Worm (Caenorhabditis elegans) whole organism, late embryonic: ENCODE measurements around the gene C49F8.14.
A peak's percentile ranks its signal among the peaks of the same experiment; 100 is the strongest.

ENCODE experiments used
- C08G9.2 ChIP-seq: sonication (generic microtip); optimal IDR thresholded peaks from 2 replicates; lab custom pipeline; 2016; ENCODE audit warnings: mild to moderate bottlenecking, missing genetic modification characterization, moderate library complexity, missing compliant biosample characterization
- F13H6.1 ChIP-seq: sonication (generic microtip); optimal IDR thresholded peaks from 2 replicates; lab custom pipeline; 2016; ENCODE audit warnings: missing genetic modification characterization, missing compliant biosample characterization
- K02D7.2 ChIP-seq: sonication (generic microtip); optimal IDR thresholded peaks from 2 replicates; lab custom pipeline; 2017; ENCODE audit warnings: mild to moderate bottlenecking, missing genetic modification characterization, missing compliant biosample characterization
- ceh-18 ChIP-seq: sonication (generic microtip); optimal IDR thresholded peaks from 2 replicates; lab custom pipeline; 2016; ENCODE audit warnings: missing genetic modification characterization, missing compliant biosample characterization
- ceh-19 ChIP-seq: fragments of 200-800 bp; sonication (Bioruptor generic); optimal IDR thresholded peaks from 2 replicates; lab custom pipeline; 2018; ENCODE audit warnings: mild to moderate bottlenecking, missing genetic modification characterization, missing compliant biosample characterization
- ceh-2 ChIP-seq: sonication (generic microtip); optimal IDR thresholded peaks from 2 replicates; lab custom pipeline; 2016; ENCODE audit warnings: missing genotype, missing genetic modification characterization, missing compliant biosample characterization
- ceh-22 ChIP-seq: sonication (generic microtip); optimal IDR thresholded peaks from 2 replicates; lab custom pipeline; 2017; ENCODE audit warnings: missing biosample characterization, missing genetic modification characterization
- ceh-31 ChIP-seq: sonication (generic microtip); optimal IDR thresholded peaks from 2 replicates; lab custom pipeline; 2016; ENCODE audit warnings: missing genetic modification characterization, missing compliant biosample characterization
- ceh-48 ChIP-seq: sonication (generic microtip); optimal IDR thresholded peaks from 2 replicates; lab custom pipeline; 2016; ENCODE audit warnings: missing genetic modification characterization, inconsistent platforms, missing compliant biosample characterization
- ceh-6 ChIP-seq: fragments of 200-800 bp; sonication (Bioruptor generic); optimal IDR thresholded peaks from 2 replicates; lab custom pipeline; 2018; ENCODE audit warnings: mild to moderate bottlenecking, missing genetic modification characterization, missing compliant biosample characterization
- ceh-9 ChIP-seq: sonication (generic microtip); optimal IDR thresholded peaks from 2 replicates; lab custom pipeline; 2016; ENCODE audit warnings: mild to moderate bottlenecking, missing genetic modification characterization, inconsistent platforms, missing compliant biosample characterization
- ets-4 ChIP-seq: sonication (generic microtip); optimal IDR thresholded peaks from 2 replicates; lab custom pipeline; 2016; ENCODE audit warnings: missing genetic modification characterization, missing compliant biosample characterization
- eyg-1 ChIP-seq: sonication (generic microtip); optimal IDR thresholded peaks from 2 replicates; lab custom pipeline; 2016; ENCODE audit warnings: missing genotype, missing genetic modification characterization, missing compliant biosample characterization
- fax-1 ChIP-seq: sonication (generic microtip); optimal IDR thresholded peaks from 2 replicates; lab custom pipeline; 2016; ENCODE audit warnings: missing genotype, missing genetic modification characterization, missing compliant biosample characterization
- gmeb-2 ChIP-seq: sonication (generic microtip); optimal IDR thresholded peaks from 2 replicates; lab custom pipeline; 2016; ENCODE audit warnings: missing genetic modification characterization, inconsistent platforms, missing compliant biosample characterization
- hlh-13 ChIP-seq: fragments of 200-800 bp; sonication (Bioruptor generic); optimal IDR thresholded peaks from 2 replicates; lab custom pipeline; 2018; ENCODE audit warnings: mild to moderate bottlenecking, missing genetic modification characterization, missing compliant biosample characterization
- hlh-30 ChIP-seq: sonication (generic microtip); optimal IDR thresholded peaks from 2 replicates; lab custom pipeline; 2017; ENCODE audit warnings: antibody characterized with exemption, missing genetic modification characterization, missing compliant biosample characterization; ENCODE audit not compliant: insufficient read depth
- hlh-8 ChIP-seq: sonication (generic microtip); optimal IDR thresholded peaks from 2 replicates; lab custom pipeline; 2016; ENCODE audit warnings: missing genotype, missing genetic modification characterization, missing compliant biosample characterization
- lim-6 ChIP-seq: sonication (generic microtip); optimal IDR thresholded peaks from 2 replicates; lab custom pipeline; 2016; ENCODE audit warnings: missing genetic modification characterization, missing compliant biosample characterization
- nfya-1 ChIP-seq: sonication (generic microtip); optimal IDR thresholded peaks from 2 replicates; lab custom pipeline; 2017; ENCODE audit warnings: missing genetic modification characterization, mild to moderate bottlenecking, missing compliant biosample characterization, antibody characterized with exemption, moderate library complexity
- nhr-11 ChIP-seq: fragments of 150-350 bp; optimal IDR thresholded peaks from 2 replicates; lab custom pipeline; 2014; ENCODE audit warnings: missing biosample characterization, missing genetic modification characterization
- nhr-232 ChIP-seq: sonication (generic microtip); optimal IDR thresholded peaks from 2 replicates; lab custom pipeline; 2016; ENCODE audit warnings: missing genetic modification characterization, missing compliant biosample characterization
- odd-2 ChIP-seq: sonication (generic microtip); optimal IDR thresholded peaks from 2 replicates; lab custom pipeline; 2017; ENCODE audit warnings: antibody characterized with exemption, mild to moderate bottlenecking, missing genetic modification characterization, missing compliant biosample characterization
- pat-9 ChIP-seq: fragments of 200-800 bp; sonication (Bioruptor generic); optimal IDR thresholded peaks from 2 replicates; lab custom pipeline; 2018; ENCODE audit warnings: mild to moderate bottlenecking, missing genetic modification characterization, moderate library complexity, missing compliant biosample characterization
- pax-1 ChIP-seq: fragments of 150-350 bp; optimal IDR thresholded peaks from 2 replicates; lab custom pipeline; 2014; ENCODE audit warnings: missing biosample characterization, missing genetic modification characterization
- pha-4 ChIP-seq: fragments of 150-350 bp; optimal IDR thresholded peaks from 2 replicates; lab custom pipeline; 2018; ENCODE audit warnings: missing biosample characterization, missing genetic modification reagents, missing genetic modification characterization
- pqm-1 ChIP-seq: sonication (generic microtip); optimal IDR thresholded peaks from 2 replicates; lab custom pipeline; 2016; ENCODE audit warnings: missing genetic modification characterization, missing compliant biosample characterization
- pros-1 ChIP-seq: fragments of 150-350 bp; optimal IDR thresholded peaks from 2 replicates; lab custom pipeline; 2014; ENCODE audit warnings: missing biosample characterization, missing genetic modification reagents, missing genetic modification characterization
- rnt-1 ChIP-seq: sonication (generic microtip); optimal IDR thresholded peaks from 2 replicates; lab custom pipeline; 2016; ENCODE audit warnings: missing genetic modification characterization, missing compliant biosample characterization
- sdc-2 ChIP-seq: sonication (generic microtip); optimal IDR thresholded peaks from 2 replicates; lab custom pipeline; 2016; ENCODE audit warnings: missing genotype, missing genetic modification characterization, missing compliant biosample characterization
- sox-4 ChIP-seq: sonication (generic microtip); optimal IDR thresholded peaks from 2 replicates; lab custom pipeline; 2017; ENCODE audit warnings: mild to moderate bottlenecking, missing genetic modification characterization, inconsistent platforms, missing compliant biosample characterization
- syd-9 ChIP-seq: sonication (generic microtip); optimal IDR thresholded peaks from 2 replicates; lab custom pipeline; 2016; ENCODE audit warnings: mild to moderate bottlenecking, missing genetic modification characterization, moderate library complexity, missing compliant biosample characterization
- tbx-2 ChIP-seq: sonication (generic microtip); optimal IDR thresholded peaks from 2 replicates; lab custom pipeline; 2016; ENCODE audit warnings: missing genetic modification characterization, missing compliant biosample characterization
- tbx-7 ChIP-seq: sonication (generic microtip); optimal IDR thresholded peaks from 2 replicates; lab custom pipeline; 2016; ENCODE audit warnings: missing genotype, missing genetic modification characterization, missing compliant biosample characterization
- unc-3 ChIP-seq, 2 experiments: fragments of 200-800 bp in 1 of 2; sonication (Bioruptor generic) in 1 of 2; sonication (generic microtip) in 1 of 2; conservative IDR thresholded peaks in 1 of 2; optimal IDR thresholded peaks in 1 of 2; 2 replicates each; pipeline versions ENCODE4 v1.3.6 to Lab custom; 2016 to 2022; ENCODE audit warnings: missing compliant biosample characterization in 2 of 2, missing genetic modification characterization in 2 of 2, missing genetic modification reagents in 1 of 2
- unc-55 ChIP-seq: sonication (generic microtip); optimal IDR thresholded peaks from 2 replicates; lab custom pipeline; 2017; ENCODE audit warnings: missing biosample characterization, missing genetic modification reagents, missing genetic modification characterization
- unc-86 ChIP-seq: sonication (generic microtip); optimal IDR thresholded peaks from 2 replicates; lab custom pipeline; 2016; ENCODE audit warnings: missing genetic modification characterization, missing compliant biosample characterization
- zip-5 ChIP-seq: sonication (generic microtip); optimal IDR thresholded peaks from 2 replicates; lab custom pipeline; 2016; ENCODE audit warnings: missing genetic modification characterization, missing compliant biosample characterization
- ztf-16 ChIP-seq: sonication (generic microtip); optimal IDR thresholded peaks from 2 replicates; lab custom pipeline; 2017; ENCODE audit warnings: missing genetic modification characterization, missing compliant biosample characterization

Gene C49F8.14

DNA sequence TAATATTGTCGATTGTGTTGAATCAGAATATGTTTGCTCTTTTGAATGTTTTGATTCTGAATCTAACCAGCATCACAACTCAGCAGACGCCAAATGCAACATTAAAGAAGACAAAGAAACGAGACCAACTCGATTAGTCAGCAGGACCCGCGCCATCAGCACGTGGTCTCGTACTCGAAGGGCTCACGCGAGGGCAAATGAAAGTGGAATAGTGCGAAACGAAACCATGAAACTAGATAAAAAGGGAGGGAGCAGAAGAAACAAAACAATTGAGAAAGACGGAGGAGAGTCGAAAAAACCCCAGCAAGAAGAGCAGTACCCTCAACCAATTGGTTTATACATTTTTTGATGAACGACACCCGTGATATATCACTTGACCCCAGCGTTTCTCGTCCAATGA is 39.7 kb downstream of the C49F8.14 start:
- TF ChIP-seq unc-55 (GFP tag; lab: Kevin White, UChicago) (no peak), ceh-31 (peak; percentile 5), sdc-2 (tag; lab: Kevin White, UChicago) (no peak)

DNA sequence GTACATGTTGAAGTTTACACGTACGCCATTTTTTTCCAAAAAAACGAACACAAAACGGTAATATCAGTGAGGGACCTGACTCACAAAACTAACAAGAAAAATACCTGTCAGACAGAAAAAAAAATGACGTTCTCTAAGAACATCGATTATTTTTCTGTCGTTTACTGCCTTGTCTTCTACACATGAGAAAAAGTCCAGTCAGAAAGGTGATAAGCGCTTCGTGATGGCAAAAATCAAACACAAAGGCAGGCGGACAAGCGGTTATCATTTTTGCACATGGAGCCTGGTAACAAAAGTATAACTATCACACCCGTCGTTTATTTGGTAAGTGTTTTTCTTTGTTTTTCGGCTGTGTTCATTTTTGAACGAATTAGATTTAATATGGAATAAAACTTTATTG is 42.9 kb downstream of the C49F8.14 start, which contains the start of gene F46G10.4:
F46G10.4 (plus strand) TSS at position 212 of the 400 bp plus-strand sequence.
- no peak for TF ChIP-seq unc-86 (tag; lab: Kevin White, UChicago)
- TF ChIP-seq unc-3 (GFP tag; conservative IDR thresholded peaks at IDR 0.05; lab: Robert Waterston, UW) = no peak
- no peak for TF ChIP-seq unc-3 (tag; optimal IDR thresholded peaks at IDR 0.05; lab: Kevin White, UChicago)
- no peak for TF ChIP-seq pros-1 (tag; lab: Kevin White, UChicago)
- no peak for TF ChIP-seq C08G9.2 (tag; lab: Kevin White, UChicago)
- no peak for TF ChIP-seq ztf-16 (tag; lab: Kevin White, UChicago)
- TF ChIP-seq ceh-6 (GFP tag; lab: Kevin White, UChicago) = no peak
- TF ChIP-seq fax-1 = no peak
- no peak for TF ChIP-seq nhr-11 (tag; lab: Kevin White, UChicago)
- TF ChIP-seq pha-4 (tag; lab: Kevin White, UChicago) = no peak
- TF ChIP-seq nhr-232 (tag; lab: Kevin White, UChicago) = no peak
- TF ChIP-seq lim-6 (tag; lab: Kevin White, UChicago) = no peak
- TF ChIP-seq hlh-13 (GFP tag; lab: Kevin White, UChicago) = no peak
- no peak for TF ChIP-seq ceh-19 (GFP tag; lab: Kevin White, UChicago)

DNA sequence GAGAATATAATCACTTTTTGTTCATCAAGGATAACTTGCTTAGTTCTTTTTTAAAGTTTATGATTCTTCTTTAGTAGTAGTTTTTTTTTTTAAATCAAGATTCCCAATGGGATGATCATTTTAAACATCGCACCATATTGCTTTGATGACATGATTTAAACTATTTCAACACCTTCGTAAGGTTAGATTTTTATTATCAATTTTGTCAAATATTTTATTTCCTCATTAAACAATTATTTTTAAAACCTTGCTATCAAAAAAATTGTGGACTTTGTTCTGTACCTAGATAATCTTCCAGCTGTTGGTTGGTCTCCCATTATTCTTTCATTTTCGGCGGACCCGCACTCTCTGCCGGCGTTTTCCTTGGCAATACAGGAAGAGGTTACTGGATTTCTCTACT is 45.4 kb downstream of the C49F8.14 start, which contains the start of gene sir-2.3:
sir-2.3 (plus strand) TSS at position 301 of the 400 bp plus-strand sequence.
- no peak for TF ChIP-seq nhr-11 (tag; lab: Kevin White, UChicago)
- TF ChIP-seq K02D7.2 = no peak
- no peak for TF ChIP-seq gmeb-2 (tag; lab: Kevin White, UChicago)
- no peak for TF ChIP-seq pax-1 (tag; lab: Kevin White, UChicago)
- TF ChIP-seq pat-9 (tag; lab: Kevin White, UChicago) = no peak
- TF ChIP-seq F13H6.1 (tag; lab: Kevin White, UChicago) = no peak

- TF ChIP-seq ceh-18 (tag; lab: Kevin White, UChicago) (peak; percentile 63), lim-6 (tag; lab: Kevin White, UChicago) (no peak), tbx-2 (tag; lab: Kevin White, UChicago) (peak; percentile 3), ceh-2 (tag; lab: Kevin White, UChicago) (no peak), eyg-1 (tag; lab: Kevin White, UChicago) (no peak), ceh-48 (tag; lab: Kevin White, UChicago) (no peak), ztf-16 (tag; lab: Kevin White, UChicago) (no peak), pat-9 (tag; lab: Kevin White, UChicago) (no peak), ceh-9 (tag; lab: Kevin White, UChicago) (no peak), tbx-7 (tag; lab: Kevin White, UChicago) (no peak), sox-4 (tag; lab: Kevin White, UChicago) (no peak), ceh-31 (peak; percentile 27), syd-9 (tag; lab: Kevin White, UChicago) (no peak), F13H6.1 (tag; lab: Kevin White, UChicago) (no peak), rnt-1 (peak; percentile 23), nhr-232 (tag; lab: Kevin White, UChicago) (no peak), nfya-1 (peak; percentile 36), pax-1 (tag; lab: Kevin White, UChicago) (no peak), unc-55 (GFP tag; lab: Kevin White, UChicago) (peak; percentile 99), zip-5 (no peak), ceh-19 (GFP tag; lab: Kevin White, UChicago) (no peak), sdc-2 (tag; lab: Kevin White, UChicago) (no peak), odd-2 (tag; lab: Kevin White, UChicago) (no peak), ceh-22 (tag; lab: Kevin White, UChicago) (no peak), hlh-8 (tag; lab: Kevin White, UChicago) (no peak), ets-4 (tag; lab: Kevin White, UChicago) (no peak), pqm-1 (tag; lab: Kevin White, UChicago) (no peak), hlh-30 (tag; lab: Kevin White, UChicago) (peak; percentile 57)
Measured at ce11 chrX:13328868-13329267, 47.9 kb downstream of the C49F8.14 start.
